Fruit fly (Drosophila melanogaster): ENCODE data around the gene DEF8.

The DEF8 gene

dm6 chr3L:12107378-12107777, 24.6 kb upstream of the DEF8 start:
- TF ChIP-seq CG17801 (GFP tag; optimal IDR thresholded peaks at IDR 0.05; ENCODE audit: partially characterized antibody): no peak

- no peak for TF ChIP-seq CG17801 (GFP tag; optimal IDR thresholded peaks at IDR 0.05; ENCODE audit: partially characterized antibody)
These were observed 23.4 kb upstream of the DEF8 start for dm6 chr3L:12108515-12108914.

dm6 chr3L:12109045-12109632, 22.8 kb upstream of the DEF8 start:
- TF ChIP-seq CG17801 (GFP tag; optimal IDR thresholded peaks at IDR 0.05; ENCODE audit: partially characterized antibody): no peak

- TF ChIP-seq CG17801 (GFP tag; optimal IDR thresholded peaks at IDR 0.05; ENCODE audit: partially characterized antibody): peak; percentile 77
These were observed 20.6 kb upstream of the DEF8 start for dm6 chr3L:12111081-12111958.

dm6 chr3L:12112967-12113366, 19.0 kb upstream of the DEF8 start:
- TF ChIP-seq CG17801 (GFP tag; optimal IDR thresholded peaks at IDR 0.05; ENCODE audit: partially characterized antibody): no peak

dm6 chr3L:12113589-12113988, 18.4 kb upstream of the DEF8 start:
- no peak for TF ChIP-seq CG17801 (GFP tag; optimal IDR thresholded peaks at IDR 0.05; ENCODE audit: partially characterized antibody)

dm6 chr3L:12114188-12114587, 17.8 kb upstream of the DEF8 start:
- TF ChIP-seq CG17801 (GFP tag; optimal IDR thresholded peaks at IDR 0.05; ENCODE audit: partially characterized antibody): no peak

- TF ChIP-seq CG17801 (GFP tag; optimal IDR thresholded peaks at IDR 0.05; ENCODE audit: partially characterized antibody): no peak
These were observed 16.8 kb upstream of the DEF8 start for dm6 chr3L:12115103-12115502.

dm6 chr3L:12115966-12116735, 15.8 kb upstream of the DEF8 start, which contains the start of gene vers:
Gene vers, plus strand, starts transcription at chr3L:12116101.
- TF ChIP-seq CG17801 (GFP tag; optimal IDR thresholded peaks at IDR 0.05; ENCODE audit: partially characterized antibody): peak; percentile 16

dm6 chr3L:12118156-12118555, 13.8 kb upstream of the DEF8 start, which contains the start of gene ssp:
Gene ssp, plus strand, starts transcription at chr3L:12118257.
- TF ChIP-seq CG17801 (GFP tag; optimal IDR thresholded peaks at IDR 0.05; ENCODE audit: partially characterized antibody): peak; percentile 66

dm6 chr3L:12118631-12119030, 13.3 kb upstream of the DEF8 start:
- no peak for TF ChIP-seq CG17801 (GFP tag; optimal IDR thresholded peaks at IDR 0.05; ENCODE audit: partially characterized antibody)

dm6 chr3L:12119875-12120485, 12.0 kb upstream of the DEF8 start, which contains the start of gene CG11560:
Gene CG11560, plus strand, starts transcription at chr3L:12120019.
- peak; percentile 35 for TF ChIP-seq CG17801 (GFP tag; optimal IDR thresholded peaks at IDR 0.05; ENCODE audit: partially characterized antibody)

dm6 chr3L:12122891-12123290, 9.1 kb upstream of the DEF8 start:
- TF ChIP-seq CG17801 (GFP tag; optimal IDR thresholded peaks at IDR 0.05; ENCODE audit: partially characterized antibody): no peak

dm6 chr3L:12124138-12124583, 7.8 kb upstream of the DEF8 start:
- TF ChIP-seq CG17801 (GFP tag; optimal IDR thresholded peaks at IDR 0.05; ENCODE audit: partially characterized antibody): no peak

- TF ChIP-seq CG17801 (GFP tag; optimal IDR thresholded peaks at IDR 0.05; ENCODE audit: partially characterized antibody): peak; percentile 96
These were observed 7.0 kb upstream of the DEF8 start, which contains the start of gene yps for dm6 chr3L:12124975-12125374. Gene yps, minus strand, starts transcription at chr3L:12125150.

Data from ovary, adult (tissue).